Fruit fly (Drosophila melanogaster) whole organism, wandering third instar larva: ENCODE results near the gene Cad86C.

Experiments used
- CG32264 ChIP-seq: fragments of 200-800 bp; sonication (Bioruptor generic); optimal IDR thresholded peaks from 2 replicates; lab custom pipeline; 2016; ENCODE audit warnings: missing biosample characterization, missing genetic modification characterization
- CG9705 ChIP-seq: fragments of 200-800 bp; sonication (Bioruptor generic); optimal IDR thresholded peaks from 2 replicates; lab custom pipeline; 2018; ENCODE audit warnings: missing biosample characterization, mild to moderate bottlenecking, missing genetic modification characterization
- HLH106 ChIP-seq: fragments of 200-800 bp; optimal IDR thresholded peaks from 3 replicates; lab custom pipeline; 2019; ENCODE audit warnings: missing biosample characterization, mild to moderate bottlenecking, missing genetic modification characterization, moderate library complexity
- OdsH ChIP-seq: fragments of 200-800 bp; sonication (Bioruptor generic); optimal IDR thresholded peaks from 2 replicates; lab custom pipeline; 2016; ENCODE audit warnings: missing biosample characterization, mild to moderate bottlenecking, missing genetic modification characterization
- br ChIP-seq: fragments of 200-800 bp; sonication (Bioruptor generic); optimal IDR thresholded peaks from 2 replicates; lab custom pipeline; 2016; ENCODE audit warnings: missing biosample characterization, missing genetic modification characterization
- dsf ChIP-seq: sonication (Bioruptor generic); optimal IDR thresholded peaks from 2 replicates; lab custom pipeline; 2016; ENCODE audit warnings: missing biosample characterization, missing genetic modification characterization, borderline replicate concordance
- h ChIP-seq: fragments of 200-800 bp; sonication (Bioruptor generic); optimal IDR thresholded peaks from 3 replicates; lab custom pipeline; 2016; ENCODE audit warnings: missing biosample characterization, mild to moderate bottlenecking, missing genetic modification characterization
- psq ChIP-seq: fragments of 200-800 bp; sonication (Bioruptor generic); optimal IDR thresholded peaks from 3 replicates; lab custom pipeline; 2017; ENCODE audit warnings: missing biosample characterization, mild to moderate bottlenecking, missing genetic modification characterization, moderate library complexity
- usp ChIP-seq: fragments of >200 bp; optimal IDR thresholded peaks from 2 replicates; lab custom pipeline; 2017; ENCODE audit warnings: missing biosample characterization, missing genetic modification characterization

dm6 chr3R:10879219-10879618 lies 52.3 kb downstream of the Cad86C start, which contains the start of gene CG14695:
- TF ChIP-seq usp (GFP tag; lab: Kevin White, UChicago) = no peak
- TF ChIP-seq h (GFP tag; lab: Kevin White, UChicago) = no peak
- TF ChIP-seq dsf (GFP tag; lab: Kevin White, UChicago) = no peak
- no peak for TF ChIP-seq HLH106 (tag; lab: Kevin White, UChicago)
- TF ChIP-seq br (GFP tag; lab: Kevin White, UChicago) = no peak
- no peak for TF ChIP-seq CG32264 (GFP tag; lab: Kevin White, UChicago)
- TF ChIP-seq CG9705 (GFP tag; lab: Kevin White, UChicago) = no peak
- no peak for TF ChIP-seq psq (GFP tag; lab: Kevin White, UChicago)
- TF ChIP-seq OdsH (GFP tag; lab: Kevin White, UChicago) = no peak
